Worm (Caenorhabditis elegans) whole organism, early embryonic: ENCODE results near the gene K12G11.6.

ENCODE experiments used
- B0310.2 ChIP-seq: sonication (generic microtip); optimal IDR thresholded peaks from 2 replicates; lab custom pipeline; 2016; ENCODE audit warnings: mild to moderate bottlenecking, missing genetic modification characterization, missing compliant biosample characterization
- flt-1 ChIP-seq: fragments of 200-800 bp; sonication (Bioruptor generic); IDR thresholded peaks from 2 replicates; pipeline ENCODE4 v1.3.6; 2022; ENCODE audit warnings: missing genetic modification characterization, missing compliant biosample characterization
- scrt-1 ChIP-seq: fragments of 200-800 bp; sonication (Bioruptor generic); IDR thresholded peaks from 2 replicates; pipeline ENCODE4 v1.3.6; 2022; ENCODE audit warnings: missing genetic modification characterization, missing compliant biosample characterization

ce11 chrV:11942325-11942724, 48.2 kb downstream of the K12G11.6 start, which contains the start of gene F58H1.6:
- TF ChIP-seq B0310.2 (tag; lab: Kevin White, UChicago) (no peak), scrt-1 (GFP tag; lab: Robert Waterston, UW) (no peak), flt-1 (GFP tag; lab: Robert Waterston, UW) (no peak)
